Worm (Caenorhabditis elegans): ENCODE results near the gene nspb-7.

Gene nspb-7

ce11 chrII:14574790-14575189 is 3.3 kb upstream of the nspb-7 start:
- no peak for TF ChIP-seq nhr-25 (tag; optimal IDR thresholded peaks at IDR 0.05; ENCODE audit: borderline replicate concordance, insufficient read depth)
- TF ChIP-seq T26A8.4 (GFP tag; IDR thresholded peaks at IDR 0.05), result 0 out of 2 replicates have a peak, but pooled peaks have one; percentile 16
- TF ChIP-seq ztf-11 (tag; optimal IDR thresholded peaks at IDR 0.05), result no peak
- TF ChIP-seq tag-97 (GFP tag; IDR thresholded peaks at IDR 0.05), result no peak
- TF ChIP-seq madf-5 (GFP tag; IDR thresholded peaks at IDR 0.05), result 0 out of 4 replicates have a peak, but pooled peaks of 1 of the 2 experiments have one; percentile 64
- no peak for TF ChIP-seq aha-1 (tag)
- 0 out of 2 replicates have a peak, but pooled peaks have one; percentile 6 for TF ChIP-seq dmd-8 (GFP tag; IDR thresholded peaks at IDR 0.05)
- no peak for TF ChIP-seq Y48G9A.11 (GFP tag; IDR thresholded peaks at IDR 0.05)
- TF ChIP-seq madf-9 (GFP tag; conservative IDR thresholded peaks at IDR 0.05), result no peak
- TF ChIP-seq set-16 (GFP tag; IDR thresholded peaks at IDR 0.05), result peak; percentile 73
- 0 out of 2 replicates have a peak, but pooled peaks have one; percentile 63 for TF ChIP-seq egl-43 (GFP tag; IDR thresholded peaks at IDR 0.05)

ce11 chrII:14576429-14576828 is 1.7 kb upstream of the nspb-7 start, which contains the start of gene C01G12.13:
Gene C01G12.13, plus strand, starts transcription at chrII:14576729.
- TF ChIP-seq zip-11 (GFP tag; IDR thresholded peaks at IDR 0.05), result no peak
- TF ChIP-seq saeg-2 (GFP tag; IDR thresholded peaks at IDR 0.05), result no peak

DNA sequence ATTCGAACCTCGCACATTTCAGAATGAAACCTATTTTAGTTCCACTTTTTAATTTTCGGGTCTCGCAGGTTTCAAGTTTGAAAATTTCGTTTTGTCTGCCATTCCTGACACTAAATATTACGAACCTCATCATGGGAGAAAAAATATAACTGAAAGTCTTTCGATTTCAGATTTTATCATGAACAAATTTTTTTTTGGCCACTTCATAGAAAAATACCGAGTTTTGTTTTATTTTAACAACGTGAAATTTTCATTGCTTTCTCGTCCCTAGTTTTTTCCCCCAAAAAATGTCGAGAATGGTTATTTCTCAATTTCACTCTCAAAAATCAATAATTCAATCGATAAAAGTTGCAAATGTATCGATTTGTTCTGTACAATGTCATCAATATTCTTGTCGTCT is 603 bp downstream of the nspb-7 start, which contains the start of gene C01G12.9:
C01G12.9 (plus strand) TSS at position 301 of the 400 bp plus-strand sequence.
- TF ChIP-seq nhr-237 (tag; optimal IDR thresholded peaks at IDR 0.05) (no peak), ceh-28 (tag; optimal IDR thresholded peaks at IDR 0.05) (peak; percentile 70)

- no peak for TF ChIP-seq nhr-41 (GFP tag; IDR thresholded peaks at IDR 0.05)
- TF ChIP-seq madf-9 (GFP tag; conservative IDR thresholded peaks at IDR 0.05), result no peak
- peak in 1 of 2 experiments; percentile 46 for TF ChIP-seq unc-62 (GFP tag; optimal IDR thresholded peaks at IDR 0.05 in 1 of 2)
- TF ChIP-seq unc-62 (tag; optimal IDR thresholded peaks at IDR 0.05), result no peak
- TF ChIP-seq aha-1 (tag), result peak; percentile 42
Measured at ce11 chrII:14580549-14580948, 2.4 kb downstream of the nspb-7 start, which contains the start of the genes nspb-8 and nspb-9. Gene nspb-8, minus strand, starts transcription at chrII:14580649. Gene nspb-9, plus strand, starts transcription at chrII:14580859.

DNA sequence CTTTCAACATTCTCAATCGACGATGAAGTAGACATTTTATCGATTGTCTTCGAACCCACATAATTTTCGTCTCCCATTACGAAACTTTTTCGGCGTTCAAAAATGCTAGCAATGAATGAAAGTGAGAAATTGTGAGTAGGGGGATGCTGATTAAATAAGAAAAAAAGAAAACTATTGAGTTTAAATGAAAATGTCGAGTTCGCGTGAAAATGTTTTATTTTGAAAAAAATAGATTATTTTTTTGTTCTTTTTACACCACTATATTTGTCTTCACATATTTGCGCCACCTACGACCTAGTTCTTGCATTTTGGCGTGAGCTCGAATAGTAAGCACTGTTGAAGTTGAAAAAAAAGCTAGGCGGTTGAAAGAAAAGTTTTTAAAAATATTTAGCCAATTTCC is 4.1 kb downstream of the nspb-7 start, which contains the start of gene C01G12.3:
C01G12.3 (minus strand) TSS at position 101 of the 400 bp plus-strand sequence.
- TF ChIP-seq jun-1 (tag; optimal IDR thresholded peaks at IDR 0.05) (no peak), unc-62 (GFP tag; optimal IDR thresholded peaks at IDR 0.05 in 1 of 2) (peak in 1 of 2 experiments; percentile 11), unc-62 (tag; optimal IDR thresholded peaks at IDR 0.05) (no peak)

ce11 chrII:14587407-14587806 is 9.3 kb downstream of the nspb-7 start, which contains the start of gene C01G12.5:
Gene C01G12.5, minus strand, starts transcription at chrII:14587507.
- TF ChIP-seq aha-1 (tag) (peak; percentile 26), nhr-28 (tag; optimal IDR thresholded peaks at IDR 0.05) (peak; percentile 24), ceh-62 (tag; optimal IDR thresholded peaks at IDR 0.05) (no peak)

DNA sequence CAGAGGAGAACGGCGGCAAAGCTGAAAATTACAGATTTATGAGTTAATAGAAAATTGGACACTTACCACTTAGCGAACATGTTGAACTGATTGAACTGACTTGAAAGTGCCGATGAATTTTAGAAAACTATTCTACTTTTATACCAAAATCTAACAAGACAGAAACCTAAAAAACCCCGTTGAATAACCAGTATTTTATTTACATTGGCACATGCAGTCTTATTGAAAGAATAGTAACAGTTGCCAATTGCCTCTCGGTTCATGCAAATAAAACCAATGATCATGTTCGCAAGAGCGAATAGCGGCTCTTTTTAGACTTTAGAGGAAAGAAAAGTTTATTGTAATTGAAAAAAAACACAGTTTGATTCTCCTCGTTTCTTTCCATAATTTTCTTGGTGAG is 10.0 kb downstream of the nspb-7 start, which contains the start of gene nspb-10:
nspb-10 (minus strand) TSS at position 101 of the 400 bp plus-strand sequence.
- no peak for TF ChIP-seq pqm-1 (tag; optimal IDR thresholded peaks at IDR 0.05)
- TF ChIP-seq Y48G9A.11 (GFP tag; IDR thresholded peaks at IDR 0.05), result no peak
- TF ChIP-seq sdz-12 (GFP tag; optimal IDR thresholded peaks at IDR 0.05), result no peak
- TF ChIP-seq attf-4 (tag; optimal IDR thresholded peaks at IDR 0.05), result no peak
- no peak for TF ChIP-seq zag-1 (tag; optimal IDR thresholded peaks at IDR 0.05)
- no peak for TF ChIP-seq aha-1 (tag)

- 0 out of 2 replicates have a peak, but pooled peaks have one; percentile 13 for TF ChIP-seq nhr-42 (GFP tag; IDR thresholded peaks at IDR 0.05)
- TF ChIP-seq ZK546.5 (tag; optimal IDR thresholded peaks at IDR 0.05), result no peak
Measured at ce11 chrII:14591699-14592098, 13.6 kb downstream of the nspb-7 start, which contains the start of gene C01G12.7. Gene C01G12.7, minus strand, starts transcription at chrII:14591893.
